Fruit fly (Drosophila melanogaster): ENCODE results near the gene CG32808.
A peak's percentile ranks its signal among the peaks of the same experiment; 100 is the strongest.

dm6 chrX:1478276-1479122, 8.9 kb upstream of the CG32808 start, which contains the start of gene rush:
- TF ChIP-seq pan (optimal IDR thresholded peaks at IDR 0.05) (no peak), h (GFP tag; optimal IDR thresholded peaks at IDR 0.05) (peak; percentile 21), dsf (GFP tag; optimal IDR thresholded peaks at IDR 0.05; ENCODE audit: borderline replicate concordance) (no peak), Myc (optimal IDR thresholded peaks at IDR 0.05) (no peak), psq (GFP tag; optimal IDR thresholded peaks at IDR 0.05) (no peak), Rel (GFP tag; optimal IDR thresholded peaks at IDR 0.05) (no peak), Rel (tag; optimal IDR thresholded peaks at IDR 0.05) (peak; percentile 31), lola (GFP tag; optimal IDR thresholded peaks at IDR 0.05) (no peak), Dif (GFP tag; optimal IDR thresholded peaks at IDR 0.05; ENCODE audit: partially characterized antibody) (no peak), Dfd (GFP tag; optimal IDR thresholded peaks at IDR 0.05) (no peak), sage (GFP tag; optimal IDR thresholded peaks at IDR 0.05) (no peak), foxo (GFP tag; optimal IDR thresholded peaks at IDR 0.05) (peak in 1 of 2 experiments; percentile 57)

Measured in whole organism, wandering third instar larva.